Fruit fly (Drosophila melanogaster) whole organism: ENCODE results near the gene CG5262.

Experiments
- Dll ChIP-seq: fragments of >200 bp; optimal IDR thresholded peaks from 2 replicates; lab custom pipeline; 2017
- psq ChIP-seq: fragments of >200 bp; optimal IDR thresholded peaks from 2 replicates; lab custom pipeline; 2017

DNA sequence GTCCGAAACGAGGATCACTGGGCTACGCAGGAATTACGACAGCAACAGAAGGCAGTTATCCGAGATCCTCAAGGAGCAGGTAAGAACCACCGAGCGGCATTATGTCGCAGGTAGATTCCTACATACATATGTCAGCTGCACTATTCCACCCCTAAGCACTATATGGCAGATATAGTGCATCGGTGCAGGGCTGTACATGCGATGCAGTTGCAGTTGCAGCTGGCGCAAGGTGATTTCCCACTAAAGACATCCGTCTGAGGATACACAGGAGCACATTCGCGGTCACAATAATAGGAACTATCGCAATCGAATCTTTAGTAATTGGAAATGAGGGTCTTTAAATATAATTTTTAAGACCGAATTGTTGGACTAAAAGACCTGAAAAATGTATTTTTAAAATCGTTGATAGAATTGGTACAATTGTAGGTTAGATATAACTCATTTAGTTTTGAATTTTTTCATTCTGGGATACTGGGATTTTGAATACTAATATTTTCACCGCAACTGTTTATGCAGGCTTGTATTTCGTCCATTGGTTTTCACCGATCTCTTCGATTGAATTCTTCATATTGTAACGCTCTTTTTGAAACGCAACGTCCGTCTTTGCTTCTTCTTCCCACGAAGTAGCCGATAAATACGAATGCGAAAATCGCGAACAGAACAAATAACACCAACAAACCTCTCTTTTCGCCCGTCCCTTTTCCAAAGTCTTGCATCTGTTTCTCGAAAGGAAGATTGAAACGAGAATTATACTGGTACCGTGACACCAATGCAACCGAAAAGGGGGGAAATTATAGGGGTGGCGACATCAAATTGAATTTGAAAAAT is 27.4 kb downstream of the CG5262 start:
- TF ChIP-seq Dll (lab: Kevin White, UChicago): no peak
- TF ChIP-seq psq (lab: Kevin White, UChicago): no peak
